Fruit fly (Drosophila melanogaster) whole organism, prepupa: ENCODE results near the gene HLH3B.

Experiments used
- CG4318 ChIP-seq: fragments of 200-800 bp; sonication (Bioruptor generic); optimal IDR thresholded peaks from 3 replicates; lab custom pipeline; 2017; ENCODE audit warnings: missing biosample characterization, mild to moderate bottlenecking, missing genetic modification characterization
- CG8319 ChIP-seq: fragments of 200-800 bp; sonication (Bioruptor generic); optimal IDR thresholded peaks from 3 replicates; lab custom pipeline; 2016; ENCODE audit warnings: missing biosample characterization, missing genetic modification characterization
- Sox15 ChIP-seq: fragments of 200-800 bp; sonication (Bioruptor generic); optimal IDR thresholded peaks from 3 replicates; lab custom pipeline; 2016; ENCODE audit warnings: missing biosample characterization, missing genetic modification characterization
- cyc ChIP-seq: fragments of 200-800 bp; sonication (Bioruptor generic); optimal IDR thresholded peaks from 3 replicates; lab custom pipeline; 2016; ENCODE audit warnings: missing biosample characterization, missing genetic modification characterization

DNA sequence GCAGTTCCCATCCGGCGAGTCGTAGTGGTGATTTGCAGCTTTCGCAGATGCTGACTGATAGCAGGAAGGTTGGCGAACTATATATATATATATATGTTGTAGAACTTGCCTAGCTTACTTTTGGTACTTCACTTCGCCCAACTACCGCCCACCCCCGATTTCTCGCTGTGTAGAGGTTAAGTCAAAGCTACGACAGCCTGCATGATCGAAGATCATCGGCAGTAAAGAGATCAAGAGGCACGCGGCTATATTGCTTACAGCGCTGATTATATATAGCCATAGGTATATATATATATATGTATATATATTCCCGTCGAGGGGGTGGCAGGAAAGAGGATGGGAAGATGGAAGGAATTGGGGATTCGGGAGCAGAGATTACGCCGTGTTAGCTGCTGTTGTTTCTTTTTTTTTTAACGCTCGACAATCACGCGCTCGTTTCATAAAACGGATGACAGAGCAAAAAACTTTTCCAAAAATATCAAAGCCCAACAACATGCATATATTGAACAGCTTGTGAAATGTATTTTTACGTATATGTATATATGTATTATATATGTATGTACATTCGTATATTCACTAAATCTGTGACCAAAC is 18.9 kb downstream of the HLH3B start:
- TF ChIP-seq CG4318 (GFP tag; lab: Kevin White, UChicago) = no peak
- no peak for TF ChIP-seq CG8319 (GFP tag; lab: Kevin White, UChicago)
- no peak for TF ChIP-seq cyc
- TF ChIP-seq Sox15 (GFP tag; lab: Kevin White, UChicago) = no peak
